Fruit fly (Drosophila melanogaster) whole organism, wandering third instar larva: Measurements from ENCODE around the gene CG9706.

ENCODE experiments used
- Abd-B ChIP-seq: fragments of >200 bp; optimal IDR thresholded peaks from 2 replicates; lab custom pipeline; 2017; ENCODE audit warnings: missing biosample characterization, missing genetic modification characterization
- CG32264 ChIP-seq: fragments of 200-800 bp; sonication (Bioruptor generic); optimal IDR thresholded peaks from 2 replicates; lab custom pipeline; 2016; ENCODE audit warnings: missing biosample characterization, missing genetic modification characterization
- CG9705 ChIP-seq: fragments of 200-800 bp; sonication (Bioruptor generic); optimal IDR thresholded peaks from 2 replicates; lab custom pipeline; 2018; ENCODE audit warnings: missing biosample characterization, mild to moderate bottlenecking, missing genetic modification characterization
- CrebA ChIP-seq: fragments of 200-800 bp; sonication (Bioruptor generic); optimal IDR thresholded peaks from 2 replicates; lab custom pipeline; 2016; ENCODE audit warnings: missing biosample characterization, mild to moderate bottlenecking, missing genetic modification characterization, borderline replicate concordance
- Dfd ChIP-seq: fragments of >200 bp; optimal IDR thresholded peaks from 2 replicates; lab custom pipeline; 2017; ENCODE audit warnings: missing biosample characterization, missing genetic modification characterization
- Dif ChIP-seq: fragments of 200-275, 200-300 bp; sonication (Bioruptor generic); optimal IDR thresholded peaks from 2 replicates; lab custom pipeline; 2018; ENCODE audit warnings: missing biosample characterization, missing genetic modification characterization; ENCODE audit not compliant: partially characterized antibody
- GATAd ChIP-seq: sonication (Bioruptor generic); optimal IDR thresholded peaks from 2 replicates; lab custom pipeline; 2016; ENCODE audit warnings: missing biosample characterization, missing genetic modification characterization
- HLH106 ChIP-seq: fragments of 200-800 bp; optimal IDR thresholded peaks from 3 replicates; lab custom pipeline; 2019; ENCODE audit warnings: missing biosample characterization, mild to moderate bottlenecking, missing genetic modification characterization, moderate library complexity
- Hnf4 ChIP-seq: fragments of 200-800 bp; sonication (Bioruptor generic); optimal IDR thresholded peaks from 2 replicates; lab custom pipeline; 2016; ENCODE audit warnings: missing biosample characterization, mild to moderate bottlenecking, missing genetic modification characterization
- Hr78 ChIP-seq: fragments of >200 bp; optimal IDR thresholded peaks from 2 replicates; lab custom pipeline; 2017; ENCODE audit warnings: missing biosample characterization, missing genetic modification characterization
- Hr83 ChIP-seq: fragments of 200-300 bp; sonication (Bioruptor generic); optimal IDR thresholded peaks from 2 replicates; lab custom pipeline; 2016; ENCODE audit warnings: missing biosample characterization, mild to moderate bottlenecking, missing genetic modification characterization, moderate library complexity; ENCODE audit not compliant: poor library complexity, severe bottlenecking
- Jra ChIP-seq: sonication (Bioruptor generic); optimal IDR thresholded peaks from 2 replicates; lab custom pipeline; 2016; ENCODE audit warnings: missing biosample characterization, missing genetic modification characterization
- Mio ChIP-seq: sonication (Bioruptor generic); optimal IDR thresholded peaks from 2 replicates; lab custom pipeline; 2016; ENCODE audit warnings: missing biosample characterization, missing genetic modification characterization
- Myc ChIP-seq: fragments of >200 bp; optimal IDR thresholded peaks from 2 replicates; lab custom pipeline; 2017
- N ChIP-seq: fragments of >200 bp; optimal IDR thresholded peaks from 2 replicates; lab custom pipeline; 2018; ENCODE audit warnings: missing biosample characterization, missing external identifiers, missing genetic modification characterization
- OdsH ChIP-seq: fragments of 200-800 bp; sonication (Bioruptor generic); optimal IDR thresholded peaks from 2 replicates; lab custom pipeline; 2016; ENCODE audit warnings: missing biosample characterization, mild to moderate bottlenecking, missing genetic modification characterization
- Rel ChIP-seq, 2 experiments: fragments of 200-800 bp; sonication (Bioruptor generic) in 1 of 2; optimal IDR thresholded peaks; 2 replicates in 1 of 2; 3 replicates in 1 of 2; lab custom pipeline; 2016 to 2019; ENCODE audit warnings: mild to moderate bottlenecking in 2 of 2, missing biosample characterization in 2 of 2, missing genetic modification characterization in 2 of 2, moderate library complexity in 1 of 2
- Sp1 ChIP-seq: fragments of 200-800 bp; sonication (Bioruptor generic); optimal IDR thresholded peaks from 3 replicates; lab custom pipeline; 2019; ENCODE audit warnings: missing biosample characterization, mild to moderate bottlenecking, missing genetic modification characterization, moderate library complexity
- Vsx2 ChIP-seq: fragments of 200-300, 225-300 bp; sonication (Bioruptor generic); optimal IDR thresholded peaks from 2 replicates; lab custom pipeline; 2018; ENCODE audit warnings: missing biosample characterization, missing genetic modification characterization; ENCODE audit not compliant: partially characterized antibody
- br ChIP-seq: fragments of 200-800 bp; sonication (Bioruptor generic); optimal IDR thresholded peaks from 2 replicates; lab custom pipeline; 2016; ENCODE audit warnings: missing biosample characterization, missing genetic modification characterization
- brk ChIP-seq: fragments of 200-800 bp; sonication (Bioruptor generic); optimal IDR thresholded peaks from 2 replicates; lab custom pipeline; 2016; ENCODE audit warnings: missing biosample characterization, mild to moderate bottlenecking, missing genetic modification characterization
- dl ChIP-seq, 2 experiments: fragments of 175-275, 200-275 bp in 1 of 2; fragments of 200-275 bp in 1 of 2; sonication (Bioruptor generic); optimal IDR thresholded peaks; lab custom pipeline; 2018; ENCODE audit warnings: mild to moderate bottlenecking in 2 of 2, missing biosample characterization in 2 of 2, missing genetic modification characterization in 2 of 2, moderate library complexity in 2 of 2; ENCODE audit not compliant: partially characterized antibody in 2 of 2, insufficient read depth in 1 of 2
- dmrt93B ChIP-seq: fragments of 200-800 bp; sonication (Bioruptor generic); optimal IDR thresholded peaks from 2 replicates; lab custom pipeline; 2018; ENCODE audit warnings: missing biosample characterization, mild to moderate bottlenecking, missing genetic modification characterization
- dsf ChIP-seq: sonication (Bioruptor generic); optimal IDR thresholded peaks from 2 replicates; lab custom pipeline; 2016; ENCODE audit warnings: missing biosample characterization, missing genetic modification characterization, borderline replicate concordance
- ey ChIP-seq: fragments of 200-800 bp; sonication (Bioruptor generic); optimal IDR thresholded peaks from 2 replicates; lab custom pipeline; 2016; ENCODE audit warnings: missing biosample characterization, missing genetic modification characterization
- foxo ChIP-seq, 2 experiments: fragments of 200-800 bp; sonication (Bioruptor generic); optimal IDR thresholded peaks; 2 replicates in 1 of 2; 3 replicates in 1 of 2; lab custom pipeline; 2016 to 2017; ENCODE audit warnings: missing biosample characterization in 2 of 2, missing genetic modification characterization in 2 of 2
- fru ChIP-seq: fragments of 200-800 bp; sonication (Bioruptor generic); optimal IDR thresholded peaks from 3 replicates; lab custom pipeline; 2016; ENCODE audit warnings: missing biosample characterization, mild to moderate bottlenecking, missing genetic modification characterization
- h ChIP-seq: fragments of 200-800 bp; sonication (Bioruptor generic); optimal IDR thresholded peaks from 3 replicates; lab custom pipeline; 2016; ENCODE audit warnings: missing biosample characterization, mild to moderate bottlenecking, missing genetic modification characterization
- jim ChIP-seq: fragments of 175-275, 200-325 bp; sonication (Bioruptor generic); optimal IDR thresholded peaks from 2 replicates; lab custom pipeline; 2016; ENCODE audit warnings: missing biosample characterization, mild to moderate bottlenecking, missing genetic modification characterization
- lola ChIP-seq: fragments of >200 bp; optimal IDR thresholded peaks from 2 replicates; lab custom pipeline; 2017; ENCODE audit warnings: missing biosample characterization, missing genetic modification characterization
- pan ChIP-seq: fragments of >200 bp; optimal IDR thresholded peaks from 2 replicates; lab custom pipeline; 2017
- psq ChIP-seq: fragments of 200-800 bp; sonication (Bioruptor generic); optimal IDR thresholded peaks from 3 replicates; lab custom pipeline; 2017; ENCODE audit warnings: missing biosample characterization, mild to moderate bottlenecking, missing genetic modification characterization, moderate library complexity
- rgr ChIP-seq: fragments of 200-800 bp; sonication (Bioruptor generic); optimal IDR thresholded peaks from 3 replicates; lab custom pipeline; 2016; ENCODE audit warnings: missing biosample characterization, mild to moderate bottlenecking, missing genetic modification characterization
- sage ChIP-seq: fragments of 200-800 bp; sonication (Bioruptor generic); optimal IDR thresholded peaks from 2 replicates; lab custom pipeline; 2016; ENCODE audit warnings: missing biosample characterization, mild to moderate bottlenecking, missing genetic modification characterization
- sv ChIP-seq: fragments of 200-800 bp; sonication (Bioruptor generic); optimal IDR thresholded peaks from 3 replicates; lab custom pipeline; 2016; ENCODE audit warnings: missing biosample characterization, missing genetic modification characterization
- tai ChIP-seq: sonication (Bioruptor generic); optimal IDR thresholded peaks from 2 replicates; lab custom pipeline; 2016; ENCODE audit warnings: missing biosample characterization, missing genetic modification characterization
- usp ChIP-seq: fragments of >200 bp; optimal IDR thresholded peaks from 2 replicates; lab custom pipeline; 2017; ENCODE audit warnings: missing biosample characterization, missing genetic modification characterization
- woc ChIP-seq: sonication (Bioruptor generic); optimal IDR thresholded peaks from 2 replicates; lab custom pipeline; 2016; ENCODE audit warnings: missing biosample characterization, mild to moderate bottlenecking, missing genetic modification characterization

CG9706 gene

DNA sequence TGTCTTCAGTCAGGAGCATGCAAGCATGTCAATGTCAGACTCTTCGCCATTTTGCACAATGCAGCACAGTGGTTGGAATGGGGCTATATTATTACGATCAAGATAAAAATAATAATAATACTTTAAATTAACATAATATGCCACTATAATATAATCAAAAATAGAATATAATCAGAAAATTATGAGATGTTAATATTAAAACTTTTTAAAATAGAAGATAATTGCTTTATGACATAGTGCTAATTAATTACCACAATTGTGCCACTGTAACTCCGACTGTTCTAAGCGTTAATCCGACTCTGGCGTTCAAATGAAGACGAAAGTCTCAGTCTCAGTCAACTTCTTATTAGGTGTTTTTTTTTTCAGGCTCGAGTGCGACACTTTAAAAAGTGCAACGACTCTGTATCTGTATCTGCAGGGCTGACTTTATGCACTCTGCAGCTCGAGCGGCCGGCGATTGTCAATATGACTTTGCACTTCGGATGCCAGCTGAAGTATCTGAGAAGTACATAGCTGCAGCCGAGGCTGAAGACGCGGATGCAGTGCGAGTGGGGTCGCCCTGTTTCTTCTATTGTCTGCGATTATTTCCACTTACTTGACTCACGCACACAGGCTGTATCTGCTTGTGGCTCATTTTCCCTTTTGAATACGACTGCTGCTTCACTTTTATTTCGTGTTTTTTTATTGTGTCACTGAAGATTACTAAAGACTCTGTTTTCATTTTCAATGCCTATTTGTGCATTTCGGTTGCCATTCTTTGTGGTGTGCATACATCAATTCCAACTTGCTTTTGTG is 20.4 kb upstream of the CG9706 start:
- TF ChIP-seq Mio (GFP tag; lab: Kevin White, UChicago), result no peak
- no peak for TF ChIP-seq Hr83
- TF ChIP-seq Dif (GFP tag; lab: Kevin White, UChicago), result no peak
- no peak for TF ChIP-seq sage (GFP tag; lab: Kevin White, UChicago)
- no peak for TF ChIP-seq ey (GFP tag; lab: Kevin White, UChicago)
- TF ChIP-seq Vsx2, result no peak
- TF ChIP-seq lola (GFP tag; lab: Kevin White, UChicago), result no peak
- TF ChIP-seq h (GFP tag; lab: Kevin White, UChicago), result no peak
- no peak for TF ChIP-seq fru (GFP tag; lab: Kevin White, UChicago)
- TF ChIP-seq Jra (GFP tag; lab: Kevin White, UChicago), result no peak
- TF ChIP-seq psq (GFP tag; lab: Kevin White, UChicago), result no peak

DNA sequence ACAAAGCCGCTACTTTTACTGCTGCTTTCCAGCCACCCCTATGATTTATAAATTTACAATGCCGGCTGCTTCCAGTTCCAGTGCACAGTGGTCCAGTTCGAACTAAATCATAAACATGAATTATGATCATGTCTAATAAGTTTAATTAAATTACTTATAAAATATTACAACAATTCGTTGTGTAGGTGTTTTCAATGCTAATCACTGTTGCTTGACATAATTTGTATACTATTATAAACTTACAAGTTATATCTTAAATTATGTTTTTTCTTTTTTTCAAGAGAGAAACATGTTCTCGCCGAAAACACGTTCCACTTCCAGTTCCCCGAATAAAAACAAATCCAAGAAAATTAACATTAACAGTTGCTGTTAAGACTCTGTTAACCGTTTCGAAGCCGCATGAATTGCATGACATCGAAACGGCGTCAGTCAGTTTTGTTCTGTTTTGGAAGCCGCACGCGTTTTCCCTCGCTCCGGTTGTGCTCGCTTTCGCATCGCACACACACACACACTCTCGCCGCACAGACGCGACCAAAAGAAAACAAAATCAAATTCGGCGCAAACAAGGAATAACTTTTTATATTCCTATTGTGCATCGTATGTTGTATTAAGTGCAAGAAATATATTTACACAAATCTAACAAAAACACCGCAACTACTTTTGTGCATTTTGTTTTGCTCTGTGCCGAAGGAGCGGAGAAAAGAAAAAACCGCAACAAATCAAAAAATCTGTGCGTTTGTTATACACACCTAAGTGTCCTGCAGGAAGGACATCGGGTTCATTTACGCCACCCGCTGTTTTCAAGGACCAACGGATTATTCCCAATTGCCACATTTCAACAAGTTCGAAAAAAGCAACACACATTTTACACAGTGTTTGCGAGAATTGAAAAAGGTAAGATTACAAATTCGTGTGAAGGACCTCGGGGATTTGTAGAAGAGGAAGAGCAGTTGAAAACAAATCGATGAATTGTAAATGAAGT is 16.9 kb upstream of the CG9706 start, which contains the start of gene Nrt:
Gene Nrt (plus strand): TSS at position 426 of the 982 bp plus-strand sequence.
- TF ChIP-seq Sp1 (GFP tag; lab: Kevin White, UChicago), result peak; percentile 64
- no peak for TF ChIP-seq tai (GFP tag; lab: Kevin White, UChicago)
- peak; percentile 85 for TF ChIP-seq brk (GFP tag; lab: Kevin White, UChicago)
- peak; percentile 21 for TF ChIP-seq h (GFP tag; lab: Kevin White, UChicago)
- no peak for TF ChIP-seq ey (GFP tag; lab: Kevin White, UChicago)
- peak; percentile 36 for TF ChIP-seq Hnf4 (GFP tag; lab: Kevin White, UChicago)
- TF ChIP-seq jim, result no peak
- TF ChIP-seq N, result no peak
- no peak for TF ChIP-seq CG9705 (GFP tag; lab: Kevin White, UChicago)
- TF ChIP-seq rgr (GFP tag; lab: Kevin White, UChicago), result peak; percentile 50
- TF ChIP-seq GATAd (GFP tag; lab: Kevin White, UChicago), result no peak
- TF ChIP-seq lola (GFP tag; lab: Kevin White, UChicago), result no peak
- TF ChIP-seq CrebA, result peak; percentile 33
- TF ChIP-seq woc (GFP tag; lab: Kevin White, UChicago), result peak; percentile 18
- peak; percentile 41 for TF ChIP-seq Rel (GFP tag; optimal IDR thresholded peaks at IDR 0.05; lab: Kevin White, UChicago)
- no peak for TF ChIP-seq Rel (tag; optimal IDR thresholded peaks at IDR 0.05; lab: Kevin White, UChicago)
- TF ChIP-seq Jra (GFP tag; lab: Kevin White, UChicago), result no peak
- peak; percentile 78 for TF ChIP-seq sage (GFP tag; lab: Kevin White, UChicago)
- TF ChIP-seq Myc (lab: Kevin White, UChicago), result no peak
- peak in 1 of 2 experiments; percentile 20 for TF ChIP-seq dl (GFP tag; optimal IDR thresholded peaks at IDR 0.05; lab: Kevin White, UChicago; ENCODE audit: insufficient read depth in 1 of 2, partially characterized antibody in 2 of 2)
- peak; percentile 41 for TF ChIP-seq OdsH (GFP tag; lab: Kevin White, UChicago)
- TF ChIP-seq dmrt93B, result no peak
- TF ChIP-seq fru (GFP tag; lab: Kevin White, UChicago), result peak; percentile 59
- TF ChIP-seq psq (GFP tag; lab: Kevin White, UChicago), result peak; percentile 40
- peak; percentile 46 for TF ChIP-seq Dif (GFP tag; lab: Kevin White, UChicago)
- TF ChIP-seq Mio (GFP tag; lab: Kevin White, UChicago), result no peak
- TF ChIP-seq Abd-B (GFP tag; lab: Kevin White, UChicago), result no peak
- TF ChIP-seq pan (lab: Kevin White, UChicago), result no peak
- TF ChIP-seq sv (GFP tag; lab: Kevin White, UChicago), result peak; percentile 37
- no peak for TF ChIP-seq Vsx2
- TF ChIP-seq HLH106 (tag; lab: Kevin White, UChicago), result peak; percentile 4
- no peak for TF ChIP-seq CG32264
- peak; percentile 7 for TF ChIP-seq Hr83
- no peak for TF ChIP-seq Dfd (GFP tag; lab: Kevin White, UChicago)
- no peak for TF ChIP-seq Hr78 (GFP tag; lab: Kevin White, UChicago)
- TF ChIP-seq br (GFP tag; lab: Kevin White, UChicago), result peak; percentile 3
- TF ChIP-seq foxo (GFP tag; optimal IDR thresholded peaks at IDR 0.05; lab: Kevin White, UChicago), result peak in 1 of 2 experiments; percentile 46
- peak; percentile 12 for TF ChIP-seq dsf
- no peak for TF ChIP-seq usp
